Fruit fly (Drosophila melanogaster) ovary, adult (tissue): ENCODE results near the gene CG14851.

Experiments
- CG17801 ChIP-seq: fragments of 200-800 bp; optimal IDR thresholded peaks from 2 replicates; lab custom pipeline; 2019; ENCODE audit warnings: missing biosample characterization, mild to moderate bottlenecking, missing genetic modification characterization, moderate library complexity; ENCODE audit not compliant: partially characterized antibody

Gene CG14851

dm6 chr3R:14590753-14591535 lies 28.8 kb downstream of the CG14851 start:
- no peak for TF ChIP-seq CG17801

DNA sequence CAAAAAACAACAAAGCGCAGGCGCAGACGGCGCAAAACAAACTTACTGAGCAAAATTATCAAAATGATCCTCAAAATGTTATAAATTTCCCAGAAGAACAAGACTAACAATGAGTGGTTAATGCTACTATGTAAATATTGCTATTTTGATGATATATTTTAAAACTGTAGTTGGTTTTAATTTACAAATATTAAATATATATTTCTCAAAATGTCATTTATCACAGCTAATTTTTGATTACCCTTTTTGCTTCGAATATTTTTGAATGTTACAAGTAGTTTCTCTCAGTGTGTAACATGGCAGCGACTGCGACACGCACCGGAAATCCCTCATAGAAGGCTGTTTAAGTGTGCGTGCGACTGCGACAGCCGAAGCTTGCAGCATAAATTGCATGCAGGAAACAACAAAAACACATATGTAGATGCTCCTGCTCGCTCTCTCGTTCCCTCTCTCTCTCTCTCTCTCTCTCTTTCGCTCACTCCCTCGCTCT lies 35.8 kb downstream of the CG14851 start:
- no peak for TF ChIP-seq CG17801

DNA sequence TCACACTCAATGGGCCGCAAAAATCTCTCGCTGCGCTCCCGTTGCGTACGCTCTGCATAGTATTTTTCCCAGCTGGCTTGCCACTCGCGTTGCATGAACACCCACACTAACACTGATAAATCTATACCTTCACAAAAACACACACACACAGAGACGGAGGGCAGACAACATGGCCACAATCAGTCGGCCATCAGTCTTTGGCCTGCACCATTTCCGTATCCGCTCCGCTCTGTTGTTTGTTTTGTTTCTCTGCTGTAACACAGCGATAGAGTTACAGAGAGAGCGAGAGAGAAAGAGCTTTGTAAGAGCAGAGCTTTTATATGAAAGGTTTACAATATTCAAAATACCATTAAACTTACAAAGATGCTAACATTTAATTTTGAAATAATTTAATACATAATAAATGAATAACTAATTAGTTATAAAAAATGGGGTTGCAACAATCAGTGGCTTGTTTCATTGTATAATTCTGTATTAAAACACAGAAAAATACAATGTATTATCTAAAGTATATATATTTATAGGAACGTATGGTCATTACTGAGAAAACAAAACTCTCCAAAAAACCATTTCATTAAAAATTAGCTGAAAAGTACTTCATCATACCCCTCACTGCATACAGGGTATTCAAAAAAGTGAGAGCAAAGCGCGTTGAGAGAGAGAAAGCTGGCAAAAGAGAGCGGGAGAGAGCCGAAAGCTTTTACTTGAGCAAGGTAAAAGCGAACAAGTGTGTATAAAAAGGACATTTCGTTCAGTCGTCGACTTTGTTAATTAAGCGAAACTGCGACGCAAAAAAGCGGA lies 47.0 kb downstream of the CG14851 start, which contains the start of gene CG14853:
CG14853 (plus strand) TSS at position 751 of the 801 bp plus-strand sequence.
- no peak for TF ChIP-seq CG17801
